Worm (Caenorhabditis elegans): ENCODE data around the gene T05B4.9.

Gene T05B4.9

DNA sequence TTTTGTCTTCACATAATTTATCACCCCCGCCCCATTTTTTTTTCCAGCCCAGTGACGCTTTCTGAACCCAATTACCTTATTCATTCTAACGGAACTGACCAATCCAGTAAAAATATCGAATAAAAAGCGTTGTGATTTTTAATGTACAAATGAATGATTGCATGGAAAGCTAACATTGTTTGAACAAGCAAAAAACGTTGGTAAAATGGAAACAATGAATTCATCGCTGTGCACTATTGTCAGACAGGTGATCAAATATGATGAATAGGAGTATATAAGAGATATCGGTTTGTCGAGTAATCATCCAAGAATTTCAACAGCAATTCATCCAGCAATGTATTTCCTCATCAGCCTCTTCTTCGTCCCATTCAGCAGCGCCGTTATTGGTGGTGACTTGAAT is 11.4 kb upstream of the T05B4.9 start, which contains the start of gene phat-4:
Gene phat-4, plus strand, starts transcription at position 301 of the 400 bp plus-strand sequence.
- TF ChIP-seq snu-23 (GFP tag; optimal IDR thresholded peaks at IDR 0.05) (no peak), zag-1 (tag; optimal IDR thresholded peaks at IDR 0.05) (no peak), fkh-10 (GFP tag; optimal IDR thresholded peaks at IDR 0.05) (no peak)

DNA sequence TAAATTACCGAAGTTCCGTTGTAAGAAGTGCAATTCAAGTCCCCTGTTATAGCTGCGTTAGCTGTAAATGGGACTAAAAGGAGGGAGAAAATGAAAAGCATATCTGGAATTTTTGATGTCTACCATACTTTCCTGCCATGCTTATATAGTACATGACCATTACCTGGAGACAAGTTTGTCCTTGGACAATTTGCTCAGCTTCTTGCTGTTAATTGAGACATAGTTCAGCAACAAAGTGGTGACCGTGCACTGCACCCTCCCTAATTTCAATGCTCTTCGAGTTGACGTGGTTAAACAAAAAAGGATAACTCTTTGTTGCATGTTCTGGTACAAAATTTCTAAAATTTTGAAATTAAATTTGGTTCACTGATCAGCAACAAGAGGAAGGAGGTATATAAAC is 9.2 kb upstream of the T05B4.9 start, which contains the start of gene T05B4.13:
Gene T05B4.13, minus strand, starts transcription at position 101 of the 400 bp plus-strand sequence.
- TF ChIP-seq fkh-10 (GFP tag; optimal IDR thresholded peaks at IDR 0.05) (no peak), snpc-4 (tag; optimal IDR thresholded peaks at IDR 0.05) (no peak), ztf-11 (tag; optimal IDR thresholded peaks at IDR 0.05) (no peak), blmp-1 (tag; optimal IDR thresholded peaks at IDR 0.05) (no peak), egl-27 (tag; optimal IDR thresholded peaks at IDR 0.05) (no peak), ztf-4 (tag; optimal IDR thresholded peaks at IDR 0.05) (no peak)

DNA sequence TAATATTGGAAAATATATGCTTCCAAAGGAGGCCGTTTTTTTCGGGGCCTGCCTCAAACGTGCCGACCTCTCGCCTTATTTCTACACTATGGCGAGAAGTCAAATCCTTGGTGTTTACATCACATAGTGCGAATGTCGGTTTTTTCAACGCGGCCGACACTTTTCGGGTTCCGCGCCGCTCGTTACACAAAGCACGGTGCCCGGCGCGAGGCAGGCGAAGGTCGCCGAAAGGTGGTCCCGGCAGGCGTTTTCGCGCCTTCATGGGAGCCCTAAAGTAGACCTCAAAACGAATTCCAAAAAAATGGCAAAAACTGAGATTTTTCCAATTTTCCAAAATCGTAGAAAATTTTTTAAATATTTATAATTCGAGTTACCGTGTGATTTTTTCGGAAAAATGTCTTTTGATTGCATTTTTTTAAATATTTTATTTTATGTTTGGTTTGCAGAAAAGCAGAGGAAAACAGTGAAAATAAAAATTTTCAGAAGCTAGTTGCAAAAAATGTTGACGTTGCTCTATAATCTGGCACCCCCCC is 7.4 kb upstream of the T05B4.9 start, which contains the start of gene T05B4.12:
Gene T05B4.12, minus strand, starts transcription at position 483 of the 533 bp plus-strand sequence.
- TF ChIP-seq ama-1 (optimal IDR thresholded peaks at IDR 0.05), result no peak
- no peak for TF ChIP-seq lin-39 (tag; optimal IDR thresholded peaks at IDR 0.05)
- no peak for TF ChIP-seq egl-27 (tag; optimal IDR thresholded peaks at IDR 0.05)
- TF ChIP-seq sptf-1 (tag; optimal IDR thresholded peaks at IDR 0.05), result no peak
- TF ChIP-seq fkh-8 (tag; optimal IDR thresholded peaks at IDR 0.05), result no peak
- TF ChIP-seq ztf-4 (tag; optimal IDR thresholded peaks at IDR 0.05), result no peak
- TF ChIP-seq efl-1 (optimal IDR thresholded peaks at IDR 0.05), result no peak
- TF ChIP-seq efl-1 (GFP tag; optimal IDR thresholded peaks at IDR 0.05 in 1 of 2), result no peak
- no peak for TF ChIP-seq lin-35 (GFP tag; optimal IDR thresholded peaks at IDR 0.05)
- TF ChIP-seq nhr-19 (GFP tag; conservative IDR thresholded peaks at IDR 0.05), result no peak

DNA sequence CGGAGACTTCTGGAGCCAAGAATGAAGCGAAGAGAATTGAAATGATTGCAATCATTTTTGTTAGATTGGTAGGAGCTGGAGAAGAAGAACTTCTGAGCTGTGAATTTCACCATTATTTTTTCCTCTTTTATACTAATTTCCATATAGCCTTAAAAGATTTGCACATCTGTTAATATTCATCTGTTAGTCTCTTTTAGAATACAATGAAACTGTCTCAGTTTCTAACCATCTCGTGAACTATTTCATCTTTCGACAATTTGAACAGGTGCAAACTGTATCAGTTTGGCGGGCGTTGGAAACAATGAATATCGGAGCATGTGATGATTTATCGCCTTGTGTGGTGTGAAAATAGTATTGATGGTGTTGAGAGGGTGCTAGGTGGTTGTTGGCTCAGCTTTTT is 4.2 kb upstream of the T05B4.9 start, which contains the start of gene phat-5:
Gene phat-5, minus strand, starts transcription at position 101 of the 400 bp plus-strand sequence.
- TF ChIP-seq ceh-63 (GFP tag; optimal IDR thresholded peaks at IDR 0.05) (no peak), snu-23 (GFP tag; optimal IDR thresholded peaks at IDR 0.05) (no peak), dpl-1 (GFP tag; optimal IDR thresholded peaks at IDR 0.05) (no peak), mab-9 (GFP tag; IDR thresholded peaks at IDR 0.05) (no peak), mep-1 (tag; optimal IDR thresholded peaks at IDR 0.05) (no peak), alr-1 (tag; optimal IDR thresholded peaks at IDR 0.05; ENCODE audit: borderline replicate concordance) (no peak), fkh-10 (GFP tag; optimal IDR thresholded peaks at IDR 0.05) (no peak), lir-3 (tag; optimal IDR thresholded peaks at IDR 0.05; ENCODE audit: poor library complexity) (no peak), lin-15B (tag; optimal IDR thresholded peaks at IDR 0.05) (no peak)

DNA sequence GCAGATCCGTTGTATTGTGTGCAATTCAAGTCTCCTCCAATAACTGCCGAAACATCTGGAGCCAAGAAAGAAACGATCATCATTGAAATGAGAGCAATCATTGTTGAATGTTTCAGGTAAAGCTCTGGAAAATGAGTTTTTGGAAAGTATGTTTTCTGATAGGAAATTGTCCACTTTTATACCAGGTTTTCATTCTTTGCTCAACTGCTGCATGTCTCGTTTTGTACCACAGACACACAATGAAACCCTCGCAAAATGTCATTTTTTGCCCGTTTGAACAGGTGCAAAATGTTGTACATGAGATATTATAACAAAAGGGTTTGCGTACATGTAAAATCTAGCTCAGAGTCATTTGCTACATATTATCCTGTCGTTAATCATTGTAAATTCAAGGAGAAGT is 2.4 kb upstream of the T05B4.9 start, which contains the start of gene T05B4.10:
Gene T05B4.10, minus strand, starts transcription at position 101 of the 400 bp plus-strand sequence.
- no peak for TF ChIP-seq nhr-28 (tag; optimal IDR thresholded peaks at IDR 0.05)
- TF ChIP-seq ceh-82 (tag; optimal IDR thresholded peaks at IDR 0.05), result no peak
- TF ChIP-seq fkh-8 (tag; optimal IDR thresholded peaks at IDR 0.05), result no peak
- TF ChIP-seq fkh-10 (GFP tag; optimal IDR thresholded peaks at IDR 0.05), result no peak
- TF ChIP-seq blmp-1 (tag; optimal IDR thresholded peaks at IDR 0.05), result no peak
- no peak for TF ChIP-seq dpl-1 (GFP tag; optimal IDR thresholded peaks at IDR 0.05)
- TF ChIP-seq vab-15 (tag; optimal IDR thresholded peaks at IDR 0.05), result no peak
- TF ChIP-seq egl-27 (tag; optimal IDR thresholded peaks at IDR 0.05), result no peak
- no peak for TF ChIP-seq nhr-77 (tag; optimal IDR thresholded peaks at IDR 0.05)
- TF ChIP-seq isw-1 (GFP tag; IDR thresholded peaks at IDR 0.05), result no peak
- no peak for TF ChIP-seq egl-13 (tag; optimal IDR thresholded peaks at IDR 0.05)
- TF ChIP-seq elt-3 (tag; optimal IDR thresholded peaks at IDR 0.05), result no peak
- TF ChIP-seq swsn-7 (tag; optimal IDR thresholded peaks at IDR 0.05), result no peak
- TF ChIP-seq fos-1 (tag; optimal IDR thresholded peaks at IDR 0.05), result no peak
- TF ChIP-seq nhr-85 (tag), result no peak
- TF ChIP-seq nhr-12 (tag; optimal IDR thresholded peaks at IDR 0.05), result no peak
- TF ChIP-seq nhr-71 (tag; optimal IDR thresholded peaks at IDR 0.05), result no peak
- no peak for TF ChIP-seq grh-1 (GFP tag; IDR thresholded peaks at IDR 0.05)
- no peak for TF ChIP-seq snpc-4 (tag; optimal IDR thresholded peaks at IDR 0.05)
- no peak for TF ChIP-seq unc-30 (tag; optimal IDR thresholded peaks at IDR 0.05)
